Fruit fly (Drosophila melanogaster) whole organism, embryonic: ENCODE results near the gene Cdc23.
A peak's percentile ranks its signal among the peaks of the same experiment; 100 is the strongest.

Experiments used
- Atf6 ChIP-seq: fragments of 200-800 bp; sonication (Bioruptor generic); IDR thresholded peaks from 2 replicates; pipeline ENCODE4 v1.3.6; 2022; ENCODE audit warnings: missing biosample characterization, missing genetic modification characterization
- CG10959 ChIP-seq: fragments of 200-800 bp; sonication (Bioruptor generic); IDR thresholded peaks from 2 replicates; pipeline ENCODE4 v1.3.6; 2022; ENCODE audit warnings: missing biosample characterization, missing genetic modification characterization
- CG11456 ChIP-seq: fragments of 200-800 bp; sonication (Bioruptor generic); IDR thresholded peaks from 3 replicates; pipeline ENCODE4 v1.3.6; 2022; ENCODE audit warnings: missing biosample characterization, missing genetic modification characterization
- CG11723 ChIP-seq: fragments of 200-800 bp; sonication (Bioruptor generic); optimal IDR thresholded peaks from 2 replicates; lab custom pipeline; 2017; ENCODE audit warnings: missing biosample characterization, mild to moderate bottlenecking, missing genetic modification characterization
- CG1529 ChIP-seq: fragments of 200-800 bp; sonication (Bioruptor generic); optimal IDR thresholded peaks from 3 replicates; lab custom pipeline; 2018; ENCODE audit warnings: missing biosample characterization, missing genetic modification characterization
- CG15696 ChIP-seq: fragments of 200-800 bp; sonication (Bioruptor generic); optimal IDR thresholded peaks from 2 replicates; lab custom pipeline; 2019; ENCODE audit warnings: missing biosample characterization, mild to moderate bottlenecking, missing genetic modification characterization, moderate library complexity
- CG17328 ChIP-seq: fragments of 200-800 bp; sonication (Bioruptor generic); IDR thresholded peaks from 2 replicates; pipeline ENCODE4 v1.3.6; 2022; ENCODE audit warnings: missing biosample characterization, missing genetic modification characterization
- CG17568 ChIP-seq: fragments of 200-800 bp; sonication (Bioruptor generic); optimal IDR thresholded peaks from 2 replicates; lab custom pipeline; 2018; ENCODE audit warnings: missing biosample characterization, mild to moderate bottlenecking, missing genetic modification characterization, moderate library complexity
- CG31441 ChIP-seq: fragments of 200-800 bp; sonication (Bioruptor generic); IDR thresholded peaks from 2 replicates; pipeline ENCODE4 v1.3.6; 2022; ENCODE audit warnings: missing biosample characterization, missing genetic modification characterization
- CG3281 ChIP-seq: fragments of 200-800 bp; sonication (Bioruptor generic); optimal IDR thresholded peaks from 3 replicates; lab custom pipeline; 2017; ENCODE audit warnings: missing biosample characterization, mild to moderate bottlenecking, missing genetic modification characterization
- CG33557 ChIP-seq: fragments of 200-800 bp; sonication (Bioruptor generic); optimal IDR thresholded peaks from 2 replicates; lab custom pipeline; 2019; ENCODE audit warnings: missing biosample characterization, mild to moderate bottlenecking, missing genetic modification characterization, moderate library complexity
- CG34224 ChIP-seq: fragments of 200-800 bp; sonication (Bioruptor generic); IDR thresholded peaks from 3 replicates; pipeline ENCODE4 v1.3.6; 2022; ENCODE audit warnings: missing biosample characterization, missing genetic modification characterization; ENCODE audit not compliant: partially characterized antibody
- CG42726 ChIP-seq: fragments of 200-800 bp; sonication (Bioruptor generic); IDR thresholded peaks from 2 replicates; pipeline ENCODE4 v1.3.6; 2022; ENCODE audit warnings: missing biosample characterization, missing genetic modification characterization; ENCODE audit not compliant: partially characterized antibody
- CG6175 ChIP-seq: fragments of 200-800 bp; sonication (Bioruptor generic); IDR thresholded peaks from 3 replicates; pipeline ENCODE4 v1.3.6; 2022; ENCODE audit warnings: missing biosample characterization, missing genetic modification characterization
- CG7839 ChIP-seq: fragments of 200-800 bp; sonication (Bioruptor generic); optimal IDR thresholded peaks from 3 replicates; lab custom pipeline; 2018; ENCODE audit warnings: missing biosample characterization, mild to moderate bottlenecking, missing genetic modification characterization, moderate library complexity
- CG7963 ChIP-seq: fragments of 200-800 bp; sonication (Bioruptor generic); IDR thresholded peaks from 3 replicates; pipeline ENCODE4 v1.3.6; 2022; ENCODE audit warnings: missing biosample characterization, missing genetic modification characterization; ENCODE audit not compliant: partially characterized antibody
- CG7987 ChIP-seq: fragments of 200-800 bp; sonication (Bioruptor generic); optimal IDR thresholded peaks from 2 replicates; lab custom pipeline; 2018; ENCODE audit warnings: missing biosample characterization, mild to moderate bottlenecking, missing genetic modification characterization, moderate library complexity
- CG9932 ChIP-seq: fragments of 200-800 bp; sonication (Bioruptor generic); IDR thresholded peaks from 2 replicates; pipeline ENCODE4 v1.3.6; 2022; ENCODE audit warnings: missing biosample characterization, missing genetic modification characterization
- CrebB ChIP-seq: fragments of 200-800 bp; sonication (Bioruptor generic); optimal IDR thresholded peaks from 3 replicates; lab custom pipeline; 2018; ENCODE audit warnings: missing biosample characterization, mild to moderate bottlenecking, missing genetic modification characterization
- Deaf1 ChIP-seq: fragments of 200-800 bp; optimal IDR thresholded peaks from 3 replicates; lab custom pipeline; 2019; ENCODE audit warnings: missing biosample characterization, mild to moderate bottlenecking, missing genetic modification characterization, moderate library complexity
- HHEX ChIP-seq: fragments of 200-800 bp; sonication (Bioruptor generic); optimal IDR thresholded peaks from 3 replicates; lab custom pipeline; 2017; ENCODE audit warnings: missing biosample characterization, mild to moderate bottlenecking, missing genetic modification characterization, missing genetic modification reagents
- Hand ChIP-seq: fragments of 200-800 bp; sonication (Bioruptor generic); optimal IDR thresholded peaks from 2 replicates; lab custom pipeline; 2017; ENCODE audit warnings: mild to moderate bottlenecking, missing biosample characterization, missing genetic modification reagents, missing genetic modification characterization
- Hmr ChIP-seq: fragments of 200-800 bp; sonication (Bioruptor generic); optimal IDR thresholded peaks from 3 replicates; lab custom pipeline; 2017; ENCODE audit warnings: mild to moderate bottlenecking, missing biosample characterization, missing genetic modification reagents, missing genetic modification characterization
- MESR4 ChIP-seq: fragments of 200-800 bp; sonication (Bioruptor generic); optimal IDR thresholded peaks from 2 replicates; lab custom pipeline; 2018; ENCODE audit warnings: missing biosample characterization, mild to moderate bottlenecking, missing genetic modification characterization, moderate library complexity
- NC2β ChIP-seq: fragments of 200-800 bp; sonication (Bioruptor generic); optimal IDR thresholded peaks from 2 replicates; lab custom pipeline; 2016; ENCODE audit warnings: missing biosample characterization, missing genetic modification characterization
- Neu2 ChIP-seq: fragments of 200-800 bp; sonication (Bioruptor generic); optimal IDR thresholded peaks from 3 replicates; lab custom pipeline; 2016; ENCODE audit warnings: missing biosample characterization, missing genetic modification characterization, borderline replicate concordance
- Oaz ChIP-seq: fragments of 200-800 bp; sonication (Bioruptor generic); IDR thresholded peaks from 2 replicates; pipeline ENCODE4 v1.3.6; 2022; ENCODE audit warnings: missing biosample characterization, missing genetic modification characterization
- Pdp1 ChIP-seq, 2 experiments: fragments of 200-800 bp; sonication (Bioruptor generic); optimal IDR thresholded peaks; 3 replicates each; lab custom pipeline; 2016; ENCODE audit warnings: missing biosample characterization in 2 of 2, missing genetic modification characterization in 2 of 2, mild to moderate bottlenecking in 1 of 2, moderate library complexity in 1 of 2
- Rfx ChIP-seq: fragments of 200-800 bp; sonication (Bioruptor generic); IDR thresholded peaks from 2 replicates; pipeline ENCODE4 v1.3.6; 2022; ENCODE audit warnings: missing biosample characterization, missing genetic modification characterization
- Side ChIP-seq: fragments of 200-800 bp; sonication (Bioruptor generic); optimal IDR thresholded peaks from 2 replicates; lab custom pipeline; 2016; ENCODE audit warnings: missing biosample characterization, missing genetic modification characterization
- Sry-δ ChIP-seq: fragments of 200-800 bp; sonication (Bioruptor generic); optimal IDR thresholded peaks from 2 replicates; lab custom pipeline; 2016; ENCODE audit warnings: missing biosample characterization, missing genetic modification characterization
- aop ChIP-seq: fragments of 200-800 bp; sonication (Bioruptor generic); IDR thresholded peaks from 2 replicates; pipeline ENCODE4 v1.3.6; 2022; ENCODE audit warnings: missing biosample characterization, missing genetic modification characterization
- br ChIP-seq: fragments of >200 bp; optimal IDR thresholded peaks from 2 replicates; lab custom pipeline; 2017
- btn ChIP-seq: fragments of 200-800 bp; sonication (Bioruptor generic); optimal IDR thresholded peaks from 2 replicates; lab custom pipeline; 2016; ENCODE audit warnings: missing biosample characterization, missing genetic modification characterization
- chm ChIP-seq: fragments of 200-800 bp; sonication (Bioruptor generic); IDR thresholded peaks from 2 replicates; pipeline ENCODE4 v1.3.6; 2022; ENCODE audit warnings: missing biosample characterization, missing genetic modification characterization
- dmrt11E ChIP-seq: fragments of 200-800 bp; sonication (Bioruptor generic); optimal IDR thresholded peaks from 3 replicates; lab custom pipeline; 2018; ENCODE audit warnings: missing biosample characterization, mild to moderate bottlenecking, missing genetic modification characterization, moderate library complexity
- dysf ChIP-seq: fragments of 200-800 bp; sonication (Bioruptor generic); IDR thresholded peaks from 3 replicates; pipeline ENCODE4 v1.3.6; 2022; ENCODE audit warnings: missing biosample characterization, missing genetic modification characterization
- eve ChIP-seq, 2 experiments: fragments of >200 bp; optimal IDR thresholded peaks; 2 replicates each; lab custom pipeline; 2017; ENCODE audit warnings: missing biosample characterization in 2 of 2, missing genetic modification characterization in 2 of 2
- fd102C ChIP-seq: fragments of 200-800 bp; sonication (Bioruptor generic); optimal IDR thresholded peaks from 2 replicates; lab custom pipeline; 2018; ENCODE audit warnings: missing biosample characterization, mild to moderate bottlenecking, missing genetic modification characterization, moderate library complexity
- ftz-f1 ChIP-seq: fragments of 200-800 bp; sonication (Bioruptor generic); optimal IDR thresholded peaks from 2 replicates; lab custom pipeline; 2016; ENCODE audit warnings: missing biosample characterization, missing genetic modification characterization
- fu2 ChIP-seq: fragments of 200-800 bp; sonication (Bioruptor generic); optimal IDR thresholded peaks from 2 replicates; lab custom pipeline; 2016; ENCODE audit warnings: missing biosample characterization, missing genetic modification characterization
- jumu ChIP-seq: fragments of 200-800 bp; sonication (Bioruptor generic); optimal IDR thresholded peaks from 3 replicates; lab custom pipeline; 2016; ENCODE audit warnings: missing biosample characterization, missing genetic modification characterization
- lbe ChIP-seq: fragments of 200-800 bp; sonication (Bioruptor generic); optimal IDR thresholded peaks from 2 replicates; lab custom pipeline; 2016; ENCODE audit warnings: missing biosample characterization, mild to moderate bottlenecking, missing genetic modification characterization
- maf-S ChIP-seq: fragments of 200-800 bp; sonication (Bioruptor generic); optimal IDR thresholded peaks from 2 replicates; lab custom pipeline; 2016; ENCODE audit warnings: missing biosample characterization, missing genetic modification characterization
- p53 ChIP-seq: fragments of 200-800 bp; sonication (Bioruptor generic); optimal IDR thresholded peaks from 2 replicates; lab custom pipeline; 2016; ENCODE audit warnings: missing biosample characterization, missing genetic modification characterization
- ro ChIP-seq: fragments of 200-800 bp; sonication (Bioruptor generic); IDR thresholded peaks from 2 replicates; pipeline ENCODE4 v1.3.6; 2022; ENCODE audit warnings: missing biosample characterization, missing genetic modification characterization
- run ChIP-seq: fragments of 200-800 bp; sonication (Bioruptor generic); optimal IDR thresholded peaks from 3 replicates; lab custom pipeline; 2018; ENCODE audit warnings: missing biosample characterization, mild to moderate bottlenecking, missing genetic modification characterization
- sd ChIP-seq: fragments of 200-800 bp; sonication (Bioruptor generic); optimal IDR thresholded peaks from 3 replicates; lab custom pipeline; 2018; ENCODE audit warnings: missing biosample characterization, mild to moderate bottlenecking, missing genetic modification characterization, moderate library complexity
- sens ChIP-seq: fragments of 200-800 bp; sonication (Bioruptor generic); peaks from one replicate; lab custom pipeline; 2016; ENCODE audit warnings: missing biosample characterization, missing genetic modification characterization
- sob ChIP-seq: fragments of 200-800 bp; sonication (Bioruptor generic); IDR thresholded peaks from 2 replicates; pipeline ENCODE4 v1.3.6; 2022; ENCODE audit warnings: missing biosample characterization, missing genetic modification characterization
- unc-4 ChIP-seq: fragments of 200-800 bp; sonication (Bioruptor generic); IDR thresholded peaks from 2 replicates; pipeline ENCODE4 v1.3.6; 2022; ENCODE audit warnings: missing biosample characterization, missing genetic modification characterization; ENCODE audit not compliant: partially characterized antibody

Cdc23 gene

dm6 chr2L:20428756-20429408, 30.3 kb upstream of the Cdc23 start (continued):
- peak; percentile 16 for TF ChIP-seq Deaf1
- no peak for TF ChIP-seq CG11723
- no peak for TF ChIP-seq sob (GFP tag; lab: Robert Waterston, UW)
- TF ChIP-seq br (lab: Kevin White, UChicago): no peak
- TF ChIP-seq Pdp1 (GFP tag; optimal IDR thresholded peaks at IDR 0.05; lab: Kevin White, UChicago): peak in 1 of 2 experiments; percentile 73
- no peak for TF ChIP-seq CG17568
- TF ChIP-seq Side (GFP tag; lab: Kevin White, UChicago): no peak
- TF ChIP-seq CG9932 (GFP tag; lab: Robert Waterston, UW): no peak
- TF ChIP-seq Neu2 (GFP tag; lab: Kevin White, UChicago): no peak
- peak; percentile 28 for TF ChIP-seq lbe (GFP tag; lab: Kevin White, UChicago)
- no peak for TF ChIP-seq dmrt11E
- TF ChIP-seq eve (GFP tag; optimal IDR thresholded peaks at IDR 0.05; lab: Kevin White, UChicago): no peak
- no peak for TF ChIP-seq CG17328 (GFP tag; lab: Robert Waterston, UW)
- peak; percentile 70 for TF ChIP-seq sd (tag; lab: Kevin White, UChicago)
- TF ChIP-seq Hand (GFP tag; lab: Kevin White, UChicago): no peak
- no peak for TF ChIP-seq CG10959 (GFP tag; lab: Robert Waterston, UW)
- TF ChIP-seq sens (GFP tag; lab: Kevin White, UChicago): peak; percentile 44
- TF ChIP-seq CrebB (tag; lab: Kevin White, UChicago): peak; percentile 39
- no peak for TF ChIP-seq dysf (GFP tag; lab: Robert Waterston, UW)
- TF ChIP-seq fu2 (GFP tag; lab: Kevin White, UChicago): no peak
- TF ChIP-seq CG34224 (GFP tag; lab: Robert Waterston, UW): no peak
- peak; percentile 25 for TF ChIP-seq run (tag; lab: Kevin White, UChicago)
- TF ChIP-seq Oaz (GFP tag; lab: Robert Waterston, UW): no peak
- TF ChIP-seq aop: no peak
- TF ChIP-seq unc-4 (GFP tag; lab: Robert Waterston, UW): no peak
- TF ChIP-seq Hmr (GFP tag; lab: Kevin White, UChicago): peak; percentile 17
- peak; percentile 32 for TF ChIP-seq ftz-f1
- TF ChIP-seq p53 (GFP tag; lab: Kevin White, UChicago): no peak
- no peak for TF ChIP-seq Rfx (GFP tag; lab: Robert Waterston, UW)
- TF ChIP-seq CG11456 (GFP tag; lab: Robert Waterston, UW): no peak
- no peak for TF ChIP-seq btn (GFP tag; lab: Kevin White, UChicago)
- no peak for TF ChIP-seq maf-S
- TF ChIP-seq CG7839: peak; percentile 6
- TF ChIP-seq CG15696 (tag; lab: Kevin White, UChicago): no peak
- TF ChIP-seq CG3281: peak; percentile 61
- TF ChIP-seq Sry-δ: no peak
- TF ChIP-seq CG1529 (GFP tag; lab: Kevin White, UChicago): no peak
- TF ChIP-seq CG31441 (GFP tag; lab: Robert Waterston, UW): no peak
- TF ChIP-seq MESR4: peak; percentile 12
- no peak for TF ChIP-seq CG7987 (GFP tag; lab: Kevin White, UChicago)
- TF ChIP-seq CG7963 (GFP tag; lab: Robert Waterston, UW): no peak
- no peak for TF ChIP-seq HHEX
- TF ChIP-seq CG33557 (GFP tag; lab: Kevin White, UChicago): no peak
- 0 out of 2 replicates have a peak, but pooled peaks have one; percentile 7 for TF ChIP-seq Atf6
- TF ChIP-seq jumu (GFP tag; lab: Kevin White, UChicago): no peak
- TF ChIP-seq chm (GFP tag; lab: Robert Waterston, UW): no peak; the same call in 1 of the 2 replicates
- no peak for TF ChIP-seq ro (GFP tag; lab: Robert Waterston, UW)
- TF ChIP-seq CG42726: no peak
- no peak for TF ChIP-seq NC2β (GFP tag; lab: Kevin White, UChicago)
- no peak for TF ChIP-seq fd102C
- no peak for TF ChIP-seq CG6175 (GFP tag; lab: Robert Waterston, UW)
